Worm (Caenorhabditis elegans) whole organism, L1 larva: Measurements from ENCODE around the gene F11G11.13.

ENCODE experiments used
- F16B12.6 ChIP-seq: fragments of 150-350 bp; optimal IDR thresholded peaks from 2 replicates; lab custom pipeline; 2014; ENCODE audit warnings: missing biosample characterization, missing genetic modification characterization
- Y116A8C.19 ChIP-seq: sonication (generic microtip); optimal IDR thresholded peaks from 2 replicates; lab custom pipeline; 2016; ENCODE audit warnings: missing compliant biosample characterization, missing genetic modification characterization, borderline replicate concordance
- alr-1 ChIP-seq: fragments of 200-800 bp; sonication (Bioruptor generic); optimal IDR thresholded peaks from 2 replicates; lab custom pipeline; 2018; ENCODE audit warnings: borderline replicate concordance, mild to moderate bottlenecking, missing genetic modification characterization, missing compliant biosample characterization
- aly-2 ChIP-seq: fragments of 150-350 bp; optimal IDR thresholded peaks from 2 replicates; lab custom pipeline; 2014; ENCODE audit warnings: missing biosample characterization, missing genetic modification characterization
- ama-1 ChIP-seq: fragments of 150-350 bp; optimal IDR thresholded peaks from 2 replicates; lab custom pipeline; 2014
- ceh-88 ChIP-seq: fragments of 200-800 bp; sonication (Bioruptor generic); IDR thresholded peaks from 2 replicates; pipeline ENCODE4 v1.3.6; 2022; ENCODE audit warnings: missing genetic modification characterization, missing compliant biosample characterization
- ceh-90 ChIP-seq: sonication (generic microtip); optimal IDR thresholded peaks from 2 replicates; lab custom pipeline; 2016; ENCODE audit warnings: missing genetic modification characterization, missing compliant biosample characterization
- ces-1 ChIP-seq: fragments of 150-350 bp; optimal IDR thresholded peaks from 2 replicates; lab custom pipeline; 2014; ENCODE audit warnings: missing biosample characterization, missing genetic modification reagents, missing genetic modification characterization
- dpl-1 ChIP-seq, 3 experiments: fragments of 150-350 bp in 2 of 3; sonication (generic microtip) in 1 of 3; optimal IDR thresholded peaks; 2 replicates each; lab custom pipeline; 2014 to 2017; ENCODE audit warnings: missing biosample characterization in 3 of 3, missing genetic modification characterization in 3 of 3, missing genetic modification reagents in 3 of 3
- dsc-1 ChIP-seq: sonication (generic microtip); optimal IDR thresholded peaks from 2 replicates; lab custom pipeline; 2016; ENCODE audit warnings: mild to moderate bottlenecking, missing genetic modification characterization, missing compliant biosample characterization
- egl-27 ChIP-seq, 2 experiments: fragments of 150-350 bp in 1 of 2; sonication (generic microtip); optimal IDR thresholded peaks; 3 replicates each; lab custom pipeline; 2017 to 2018; ENCODE audit warnings: missing biosample characterization in 2 of 2, missing genetic modification characterization in 2 of 2, missing genetic modification reagents in 2 of 2
- elt-2 ChIP-seq: sonication (generic microtip); optimal IDR thresholded peaks from 2 replicates; lab custom pipeline; 2016; ENCODE audit warnings: missing genetic modification characterization, mild to moderate bottlenecking, inconsistent platforms, missing compliant biosample characterization, missing genetic modification reagents
- ets-5 ChIP-seq: fragments of 200-800 bp; sonication (Bioruptor generic); IDR thresholded peaks from 2 replicates; pipeline ENCODE4 v1.3.6; 2022; ENCODE audit warnings: missing genetic modification characterization, missing compliant biosample characterization
- fkh-4 ChIP-seq: sonication (generic microtip); optimal IDR thresholded peaks from 2 replicates; lab custom pipeline; 2016; ENCODE audit warnings: missing compliant biosample characterization, missing genetic modification characterization, borderline replicate concordance
- fkh-8 ChIP-seq: sonication (generic microtip); optimal IDR thresholded peaks from 2 replicates; lab custom pipeline; 2016; ENCODE audit warnings: mild to moderate bottlenecking, missing genetic modification characterization, missing compliant biosample characterization
- fos-1 ChIP-seq: fragments of 150-350 bp; optimal IDR thresholded peaks from 2 replicates; lab custom pipeline; 2014; ENCODE audit warnings: missing biosample characterization, missing genetic modification characterization
- grh-1 ChIP-seq: fragments of 200-800 bp; sonication (Bioruptor generic); IDR thresholded peaks from 2 replicates; pipeline ENCODE4 v1.3.6; 2022; ENCODE audit warnings: missing genetic modification reagents, missing genetic modification characterization, missing compliant biosample characterization
- hlh-17 ChIP-seq: fragments of 200-800 bp; sonication (Bioruptor generic); optimal IDR thresholded peaks from 2 replicates; lab custom pipeline; 2018; ENCODE audit warnings: missing genetic modification characterization, mild to moderate bottlenecking, missing compliant biosample characterization, moderate library complexity, borderline replicate concordance
- jun-1 ChIP-seq: fragments of 150-350 bp; optimal IDR thresholded peaks from 2 replicates; lab custom pipeline; 2014; ENCODE audit warnings: missing biosample characterization, missing genetic modification reagents, missing genetic modification characterization
- lin-14 ChIP-seq: fragments of 200-800 bp; sonication (Bioruptor generic); optimal IDR thresholded peaks from 2 replicates; lab custom pipeline; 2018; ENCODE audit warnings: mild to moderate bottlenecking, missing genetic modification characterization, moderate library complexity, missing compliant biosample characterization
- lin-39 ChIP-seq: fragments of 150-350 bp; optimal IDR thresholded peaks from 2 replicates; lab custom pipeline; 2014; ENCODE audit warnings: missing biosample characterization, missing genetic modification reagents, missing genetic modification characterization
- lir-3 ChIP-seq: sonication (generic microtip); optimal IDR thresholded peaks from 2 replicates; lab custom pipeline; 2016; ENCODE audit warnings: mild to moderate bottlenecking, missing genetic modification characterization, moderate library complexity, missing compliant biosample characterization; ENCODE audit not compliant: poor library complexity
- lsy-2 ChIP-seq, 2 experiments: fragments of 150-350 bp; optimal IDR thresholded peaks; 2 replicates each; lab custom pipeline; 2014; ENCODE audit warnings: missing biosample characterization in 2 of 2, missing genetic modification characterization in 2 of 2
- mef-2 ChIP-seq: fragments of 150-350 bp; optimal IDR thresholded peaks from 2 replicates; lab custom pipeline; 2014; ENCODE audit warnings: missing biosample characterization, missing genetic modification characterization
- mep-1 ChIP-seq: fragments of 150-350 bp; optimal IDR thresholded peaks from 2 replicates; lab custom pipeline; 2014; ENCODE audit warnings: missing biosample characterization, missing genetic modification characterization
- nhr-11 ChIP-seq: fragments of 150-350 bp; optimal IDR thresholded peaks from 2 replicates; lab custom pipeline; 2014; ENCODE audit warnings: missing biosample characterization, missing genetic modification characterization
- nhr-12 ChIP-seq: sonication (generic microtip); optimal IDR thresholded peaks from 2 replicates; lab custom pipeline; 2017; ENCODE audit warnings: missing biosample characterization, missing genetic modification characterization
- nhr-19 ChIP-seq: fragments of 200-800 bp; sonication (Bioruptor generic); conservative IDR thresholded peaks from 2 replicates; pipeline ENCODE4 v1.3.6; 2022; ENCODE audit warnings: missing genetic modification characterization, missing compliant biosample characterization
- nhr-20 ChIP-seq: sonication (generic microtip); optimal IDR thresholded peaks from 2 replicates; lab custom pipeline; 2016; ENCODE audit warnings: mild to moderate bottlenecking, missing genetic modification characterization, missing compliant biosample characterization
- nhr-47 ChIP-seq: sonication (generic microtip); optimal IDR thresholded peaks from 2 replicates; lab custom pipeline; 2016; ENCODE audit warnings: mild to moderate bottlenecking, missing genetic modification characterization, moderate library complexity, missing compliant biosample characterization
- nhr-77 ChIP-seq: fragments of 150-350 bp; optimal IDR thresholded peaks from 2 replicates; lab custom pipeline; 2014; ENCODE audit warnings: missing biosample characterization, missing genetic modification characterization
- nhr-84 ChIP-seq: sonication (generic microtip); optimal IDR thresholded peaks from 2 replicates; lab custom pipeline; 2017; ENCODE audit warnings: missing biosample characterization, missing genetic modification characterization
- nhr-85 ChIP-seq: sonication (generic microtip); peaks from one replicate; lab custom pipeline; 2016; ENCODE audit warnings: missing genetic modification characterization, inconsistent platforms, missing compliant biosample characterization
- pag-3 ChIP-seq: sonication (generic microtip); optimal IDR thresholded peaks from 2 replicates; lab custom pipeline; 2017; ENCODE audit warnings: missing genetic modification characterization, mild to moderate bottlenecking, missing compliant biosample characterization, antibody characterized with exemption, borderline replicate concordance; ENCODE audit not compliant: insufficient read depth
- pqm-1 ChIP-seq: sonication (generic microtip); optimal IDR thresholded peaks from 3 replicates; lab custom pipeline; 2017; ENCODE audit warnings: missing biosample characterization, missing genetic modification characterization
- skn-1 ChIP-seq: fragments of 150-350 bp; optimal IDR thresholded peaks from 2 replicates; lab custom pipeline; 2014; ENCODE audit warnings: missing biosample characterization, missing genetic modification characterization
- snpc-4 ChIP-seq: fragments of 150-350 bp; optimal IDR thresholded peaks from 2 replicates; lab custom pipeline; 2014; ENCODE audit warnings: missing biosample characterization, missing genetic modification characterization
- sox-4 ChIP-seq: sonication (generic microtip); optimal IDR thresholded peaks from 2 replicates; lab custom pipeline; 2016; ENCODE audit warnings: missing genetic modification characterization, missing compliant biosample characterization
- sptf-1 ChIP-seq: fragments of 150-350 bp; optimal IDR thresholded peaks from 2 replicates; lab custom pipeline; 2014; ENCODE audit warnings: missing biosample characterization, missing genetic modification characterization
- sup-37 ChIP-seq: fragments of 200-800 bp; sonication (Bioruptor generic); optimal IDR thresholded peaks from 2 replicates; lab custom pipeline; 2018; ENCODE audit warnings: mild to moderate bottlenecking, missing genetic modification characterization, missing compliant biosample characterization
- swsn-7 ChIP-seq: sonication (generic microtip); optimal IDR thresholded peaks from 2 replicates; lab custom pipeline; 2016; ENCODE audit warnings: missing genetic modification characterization, missing compliant biosample characterization
- tlp-1 ChIP-seq: fragments of 150-350 bp; optimal IDR thresholded peaks from 2 replicates; lab custom pipeline; 2014; ENCODE audit warnings: missing biosample characterization, missing genetic modification characterization
- unc-130 ChIP-seq: fragments of 150-350 bp; optimal IDR thresholded peaks from 2 replicates; lab custom pipeline; 2017; ENCODE audit warnings: missing biosample characterization, missing genetic modification characterization, inconsistent platforms
- unc-30 ChIP-seq: sonication (generic microtip); optimal IDR thresholded peaks from 2 replicates; lab custom pipeline; 2017; ENCODE audit warnings: missing biosample characterization, missing genetic modification characterization
- unc-62 ChIP-seq: fragments of 150-350 bp; optimal IDR thresholded peaks from 2 replicates; lab custom pipeline; 2014; ENCODE audit warnings: missing biosample characterization, missing genetic modification reagents, missing genetic modification characterization
- unc-86 ChIP-seq: sonication (generic microtip); optimal IDR thresholded peaks from 2 replicates; lab custom pipeline; 2016; ENCODE audit warnings: missing genetic modification characterization, missing compliant biosample characterization
- unc-98 ChIP-seq: fragments of 200-800 bp; sonication (Bioruptor generic); IDR thresholded peaks from 2 replicates; pipeline ENCODE4 v1.3.6; 2022; ENCODE audit warnings: missing genetic modification characterization, missing compliant biosample characterization
- vab-15 ChIP-seq: sonication (generic microtip); optimal IDR thresholded peaks from 2 replicates; lab custom pipeline; 2017; ENCODE audit warnings: missing genotype, mild to moderate bottlenecking, missing genetic modification characterization, missing compliant biosample characterization
- xbp-1 ChIP-seq: sonication (generic microtip); optimal IDR thresholded peaks from 2 replicates; lab custom pipeline; 2016; ENCODE audit warnings: missing genetic modification characterization, missing compliant biosample characterization
- zip-4 ChIP-seq: fragments of 200-800 bp; sonication (Bioruptor generic); optimal IDR thresholded peaks from 2 replicates; lab custom pipeline; 2018; ENCODE audit warnings: mild to moderate bottlenecking, missing genetic modification characterization, moderate library complexity, missing compliant biosample characterization
- ztf-11 ChIP-seq, 2 experiments: sonication (generic microtip); optimal IDR thresholded peaks; 2 replicates each; lab custom pipeline; 2016 to 2017; ENCODE audit warnings: missing genetic modification characterization in 2 of 2, missing biosample characterization in 1 of 2, missing compliant biosample characterization in 1 of 2
- ztf-4 ChIP-seq: fragments of 150-350 bp; optimal IDR thresholded peaks from 2 replicates; lab custom pipeline; 2014; ENCODE audit warnings: missing biosample characterization, missing genetic modification characterization

Gene F11G11.13

ce11 chrII:4827734-4828609 lies 48.0 kb downstream of the F11G11.13 start, which contains the start of the genes fbxb-88 and tbck-1 (continued):
- TF ChIP-seq zip-4 (GFP tag; lab: Kevin White, UChicago) (no peak), skn-1 (tag; lab: Kevin White, UChicago) (no peak), ztf-11 (tag; optimal IDR thresholded peaks at IDR 0.05; lab: Kevin White, UChicago) (peak in 1 of 2 experiments; percentile 14), hlh-17 (GFP tag; lab: Kevin White, UChicago) (no peak), ceh-88 (no peak), mep-1 (tag; lab: Kevin White, UChicago) (peak; percentile 67), mef-2 (no peak), nhr-19 (GFP tag; lab: Robert Waterston, UW) (peak; percentile 52), dsc-1 (tag; lab: Kevin White, UChicago) (peak; percentile 37), F16B12.6 (tag; lab: Kevin White, UChicago) (peak; percentile 94), unc-98 (no peak), nhr-11 (tag; lab: Kevin White, UChicago) (no peak), tlp-1 (tag; lab: Kevin White, UChicago) (no peak), pag-3 (tag; lab: Kevin White, UChicago) (peak; percentile 13), elt-2 (tag; lab: Kevin White, UChicago) (peak; percentile 51), ceh-90 (tag; lab: Kevin White, UChicago) (no peak), lin-14 (GFP tag; lab: Kevin White, UChicago) (no peak), unc-62 (no peak), nhr-20 (peak; percentile 58), vab-15 (tag; lab: Kevin White, UChicago) (no peak), Y116A8C.19 (tag; lab: Kevin White, UChicago) (no peak), fkh-4 (tag; lab: Kevin White, UChicago) (no peak), egl-27 (tag; optimal IDR thresholded peaks at IDR 0.05; lab: Kevin White, UChicago) (no peak), unc-130 (tag; lab: Kevin White, UChicago) (peak; percentile 30), aly-2 (tag; lab: Kevin White, UChicago) (no peak), nhr-77 (tag; lab: Kevin White, UChicago) (no peak), fos-1 (tag; lab: Kevin White, UChicago) (no peak), sox-4 (tag; lab: Kevin White, UChicago) (no peak), fkh-8 (no peak), nhr-47 (tag; lab: Kevin White, UChicago) (peak; percentile 68), ces-1 (GFP tag; lab: Kevin White, UChicago) (no peak), swsn-7 (tag; lab: Kevin White, UChicago) (peak; percentile 59), sup-37 (GFP tag; lab: Kevin White, UChicago) (no peak), xbp-1 (peak; percentile 64), sptf-1 (tag; lab: Kevin White, UChicago) (no peak), unc-86 (tag; lab: Kevin White, UChicago) (peak; percentile 21), lin-39 (tag; lab: Kevin White, UChicago) (peak; percentile 44), ama-1 (lab: Kevin White, UChicago) (no peak), ets-5 (GFP tag; lab: Robert Waterston, UW) (no peak), lsy-2 (tag; optimal IDR thresholded peaks at IDR 0.05; lab: Kevin White, UChicago) (peak; percentile 70 to 82), ztf-4 (tag; lab: Kevin White, UChicago) (no peak), snpc-4 (tag; lab: Kevin White, UChicago) (peak; percentile 44), nhr-85 (peak; percentile 80), nhr-12 (tag; lab: Kevin White, UChicago) (no peak), lir-3 (tag; lab: Kevin White, UChicago) (peak; percentile 27), grh-1 (no peak), alr-1 (tag; lab: Kevin White, UChicago) (no peak), unc-30 (no peak), dpl-1 (GFP tag; optimal IDR thresholded peaks at IDR 0.05; lab: Kevin White, UChicago) (peak; percentile 95 to 98 (median 97)), jun-1 (tag; lab: Kevin White, UChicago) (no peak), pqm-1 (no peak), nhr-84 (tag; lab: Kevin White, UChicago) (no peak)
